Fruit fly (Drosophila melanogaster) whole organism, embryonic: ENCODE data around the gene Arp8.

Source experiments
- ATbp ChIP-seq: fragments of 200-800 bp; sonication (Bioruptor generic); optimal IDR thresholded peaks from 2 replicates; lab custom pipeline; 2017; ENCODE audit warnings: missing biosample characterization, mild to moderate bottlenecking, missing genetic modification characterization, missing genetic modification reagents
- B-H1 ChIP-seq: fragments of 200-800 bp; sonication (Bioruptor generic); IDR thresholded peaks from 3 replicates; pipeline ENCODE4 v1.3.6; 2022; ENCODE audit warnings: missing biosample characterization, missing genetic modification characterization
- CG1024 ChIP-seq: fragments of 200-800 bp; sonication (Bioruptor generic); IDR thresholded peaks from 2 replicates; pipeline ENCODE4 v1.3.6; 2022; ENCODE audit warnings: missing biosample characterization, missing genetic modification characterization
- CG10654 ChIP-seq: fragments of 200-800 bp; sonication (Bioruptor generic); optimal IDR thresholded peaks from 2 replicates; lab custom pipeline; 2016; ENCODE audit warnings: missing biosample characterization, missing genetic modification characterization
- CG10959 ChIP-seq: fragments of 200-800 bp; sonication (Bioruptor generic); IDR thresholded peaks from 2 replicates; pipeline ENCODE4 v1.3.6; 2022; ENCODE audit warnings: missing biosample characterization, missing genetic modification characterization
- CG11723 ChIP-seq: fragments of 200-800 bp; sonication (Bioruptor generic); optimal IDR thresholded peaks from 2 replicates; lab custom pipeline; 2017; ENCODE audit warnings: missing biosample characterization, mild to moderate bottlenecking, missing genetic modification characterization
- CG12236 ChIP-seq: fragments of 200-800 bp; sonication (Bioruptor generic); optimal IDR thresholded peaks from 2 replicates; lab custom pipeline; 2016; ENCODE audit warnings: missing biosample characterization, missing genetic modification characterization
- CG13123 ChIP-seq: fragments of 200-800 bp; sonication (Bioruptor generic); optimal IDR thresholded peaks from 2 replicates; lab custom pipeline; 2016; ENCODE audit warnings: missing biosample characterization, missing genetic modification characterization
- CG14014 ChIP-seq: fragments of 200-800 bp; sonication (Bioruptor generic); IDR thresholded peaks from 2 replicates; pipeline ENCODE4 v1.3.6; 2022; ENCODE audit warnings: missing biosample characterization, missing genetic modification characterization
- CG14050 ChIP-seq: fragments of 200-800 bp; sonication (Bioruptor generic); IDR thresholded peaks from 3 replicates; pipeline ENCODE4 v1.3.6; 2022; ENCODE audit warnings: missing biosample characterization, missing genetic modification characterization
- CG15696 ChIP-seq: fragments of 200-800 bp; sonication (Bioruptor generic); optimal IDR thresholded peaks from 2 replicates; lab custom pipeline; 2019; ENCODE audit warnings: missing biosample characterization, mild to moderate bottlenecking, missing genetic modification characterization, moderate library complexity
- CG1832 ChIP-seq: fragments of 200-800 bp; sonication (Bioruptor generic); optimal IDR thresholded peaks from 2 replicates; lab custom pipeline; 2017; ENCODE audit warnings: missing biosample characterization, mild to moderate bottlenecking, missing genetic modification characterization, inconsistent platforms
- CG34422 ChIP-seq: fragments of 200-800 bp; sonication (Bioruptor generic); IDR thresholded peaks from 3 replicates; pipeline ENCODE4 v1.3.6; 2022; ENCODE audit warnings: missing biosample characterization, missing genetic modification characterization
- CG4854 ChIP-seq: fragments of 200-800 bp; sonication (Bioruptor generic); optimal IDR thresholded peaks from 2 replicates; lab custom pipeline; 2016; ENCODE audit warnings: missing biosample characterization, missing genetic modification characterization, inconsistent platforms
- CG5245 ChIP-seq: fragments of 200-800 bp; sonication (Bioruptor generic); optimal IDR thresholded peaks from 3 replicates; lab custom pipeline; 2016; ENCODE audit warnings: missing biosample characterization, missing genetic modification characterization
- CG8359 ChIP-seq: fragments of 200-800 bp; sonication (Bioruptor generic); optimal IDR thresholded peaks from 2 replicates; lab custom pipeline; 2017; ENCODE audit warnings: missing biosample characterization, mild to moderate bottlenecking, missing genetic modification characterization, borderline replicate concordance
- Dad ChIP-seq: fragments of 200-800 bp; sonication (Bioruptor generic); optimal IDR thresholded peaks from 3 replicates; lab custom pipeline; 2016; ENCODE audit warnings: missing biosample characterization, missing genetic modification characterization
- Deaf1 ChIP-seq: fragments of 200-800 bp; optimal IDR thresholded peaks from 3 replicates; lab custom pipeline; 2019; ENCODE audit warnings: missing biosample characterization, mild to moderate bottlenecking, missing genetic modification characterization, moderate library complexity
- Drgx ChIP-seq: fragments of 200-800 bp; sonication (Bioruptor generic); IDR thresholded peaks from 2 replicates; pipeline ENCODE4 v1.3.6; 2022; ENCODE audit warnings: missing biosample characterization, missing genetic modification characterization
- Lpt ChIP-seq: fragments of >200 bp; optimal IDR thresholded peaks from 2 replicates; lab custom pipeline; 2018; ENCODE audit warnings: missing biosample characterization, missing genetic modification characterization
- Mes4 ChIP-seq: fragments of 200-800 bp; sonication (Bioruptor generic); optimal IDR thresholded peaks from 2 replicates; lab custom pipeline; 2016; ENCODE audit warnings: missing biosample characterization, missing genetic modification characterization
- NC2α ChIP-seq: fragments of 200-800 bp; sonication (Bioruptor generic); optimal IDR thresholded peaks from 2 replicates; lab custom pipeline; 2016; ENCODE audit warnings: missing biosample characterization, missing genetic modification characterization
- Sry-β ChIP-seq: fragments of 200-800 bp; sonication (Bioruptor generic); optimal IDR thresholded peaks from 2 replicates; lab custom pipeline; 2018; ENCODE audit warnings: missing biosample characterization, mild to moderate bottlenecking, missing genetic modification characterization, moderate library complexity
- Trl ChIP-seq, 3 experiments: fragments of >200 bp in 2 of 3; fragments of 200-800 bp in 1 of 3; sonication (Bioruptor generic) in 1 of 3; optimal IDR thresholded peaks; 2 replicates in 1 of 3; 3 replicates in 2 of 3; lab custom pipeline; 2016 to 2017; ENCODE audit warnings: missing biosample characterization in 1 of 3, missing genetic modification characterization in 1 of 3
- ap ChIP-seq: fragments of 200-800 bp; sonication (Bioruptor generic); IDR thresholded peaks from 2 replicates; pipeline ENCODE4 v1.3.6; 2022; ENCODE audit warnings: missing biosample characterization, missing genetic modification characterization
- bbx ChIP-seq: fragments of 200-800 bp; sonication (Bioruptor generic); IDR thresholded peaks from 2 replicates; pipeline ENCODE4 v1.3.6; 2022; ENCODE audit warnings: missing biosample characterization, missing genetic modification characterization; ENCODE audit not compliant: partially characterized antibody
- chinmo ChIP-seq: fragments of 200-800 bp; sonication (Bioruptor generic); IDR thresholded peaks from 4 replicates; pipeline ENCODE4 v1.3.6; 2022; ENCODE audit warnings: missing biosample characterization, missing genetic modification characterization; ENCODE audit not compliant: partially characterized antibody
- fru ChIP-seq: fragments of >200 bp; optimal IDR thresholded peaks from 2 replicates; lab custom pipeline; 2017
- gfzf ChIP-seq: fragments of 200-800 bp; sonication (Bioruptor generic); optimal IDR thresholded peaks from 2 replicates; lab custom pipeline; 2016; ENCODE audit warnings: missing biosample characterization, mild to moderate bottlenecking, missing genetic modification characterization, moderate library complexity
- her ChIP-seq: fragments of 200-800 bp; sonication (Bioruptor generic); optimal IDR thresholded peaks from 2 replicates; lab custom pipeline; 2016; ENCODE audit warnings: missing biosample characterization, missing genetic modification characterization
- jing ChIP-seq: fragments of 200-800 bp; sonication (Bioruptor generic); optimal IDR thresholded peaks from 2 replicates; lab custom pipeline; 2018; ENCODE audit warnings: missing biosample characterization, mild to moderate bottlenecking, missing genetic modification characterization
- nau ChIP-seq: fragments of 200-800 bp; sonication (Bioruptor generic); optimal IDR thresholded peaks from 3 replicates; lab custom pipeline; 2017; ENCODE audit warnings: missing biosample characterization, mild to moderate bottlenecking, missing genetic modification characterization, missing genetic modification reagents
- oc ChIP-seq: fragments of 200-800 bp; sonication (Bioruptor generic); optimal IDR thresholded peaks from 2 replicates; lab custom pipeline; 2018; ENCODE audit warnings: missing biosample characterization, mild to moderate bottlenecking, missing genetic modification characterization, moderate library complexity
- ranshi ChIP-seq: fragments of 200-800 bp; sonication (Bioruptor generic); IDR thresholded peaks from 2 replicates; pipeline ENCODE4 v1.3.6; 2022; ENCODE audit warnings: missing biosample characterization, missing genetic modification characterization
- salm ChIP-seq: fragments of 200-800 bp; sonication (Bioruptor generic); optimal IDR thresholded peaks from 2 replicates; lab custom pipeline; 2018; ENCODE audit warnings: missing biosample characterization, mild to moderate bottlenecking, missing genetic modification characterization
- sob ChIP-seq: fragments of 200-800 bp; sonication (Bioruptor generic); IDR thresholded peaks from 2 replicates; pipeline ENCODE4 v1.3.6; 2022; ENCODE audit warnings: missing biosample characterization, missing genetic modification characterization
- vfl ChIP-seq: fragments of 200-800 bp; sonication (Bioruptor generic); optimal IDR thresholded peaks from 2 replicates; lab custom pipeline; 2016; ENCODE audit warnings: missing biosample characterization, missing genetic modification characterization
- vvl ChIP-seq: fragments of 200-800 bp; sonication (Bioruptor generic); IDR thresholded peaks from 2 replicates; pipeline ENCODE4 v1.3.6; 2022; ENCODE audit warnings: missing biosample characterization, missing genetic modification characterization
- wor ChIP-seq: fragments of 200-800 bp; sonication (Bioruptor generic); IDR thresholded peaks from 2 replicates; pipeline ENCODE4 v1.3.6; 2022; ENCODE audit warnings: missing biosample characterization, missing genetic modification characterization
- zfh1 ChIP-seq: fragments of 200-800 bp; sonication (Bioruptor generic); IDR thresholded peaks from 3 replicates; pipeline ENCODE4 v1.3.6; 2022; ENCODE audit warnings: missing biosample characterization, missing genetic modification characterization

Arp8 gene

dm6 chrX:17833986-17834385 is 26.6 kb downstream of the Arp8 start (continued):
- TF ChIP-seq CG4854 (GFP tag; lab: Kevin White, UChicago) (no peak), CG15696 (tag; lab: Kevin White, UChicago) (no peak), CG8359 (GFP tag; lab: Kevin White, UChicago) (no peak), CG1832 (GFP tag; lab: Kevin White, UChicago) (peak; percentile 14), wor (GFP tag; lab: Robert Waterston, UW) (no peak), CG11723 (no peak), vvl (GFP tag; lab: Robert Waterston, UW) (peak; percentile 13; the same call in 1 of the 2 replicates), Trl (optimal IDR thresholded peaks at IDR 0.05; lab: Kevin White, UChicago) (peak; percentile 48 to 59), Trl (GFP tag; optimal IDR thresholded peaks at IDR 0.05; lab: Kevin White, UChicago) (no peak), Mes4 (GFP tag; lab: Kevin White, UChicago) (no peak), ranshi (GFP tag; lab: Robert Waterston, UW) (no peak), Lpt (no peak), B-H1 (GFP tag; lab: Robert Waterston, UW) (no peak), sob (GFP tag; lab: Robert Waterston, UW) (no peak), CG13123 (GFP tag; lab: Kevin White, UChicago) (no peak), CG5245 (GFP tag; lab: Kevin White, UChicago) (no peak), Dad (GFP tag; lab: Kevin White, UChicago) (no peak), bbx (GFP tag; lab: Robert Waterston, UW) (0 out of 2 replicates have a peak, but pooled peaks have one; percentile 21), fru (no peak), vfl (GFP tag; lab: Kevin White, UChicago) (no peak), CG12236 (no peak), gfzf (GFP tag; lab: Kevin White, UChicago) (no peak), CG1024 (no peak), zfh1 (GFP tag; lab: Robert Waterston, UW) (no peak), ap (GFP tag; lab: Robert Waterston, UW) (no peak), Sry-β (GFP tag; lab: Kevin White, UChicago) (no peak), salm (tag; lab: Kevin White, UChicago) (no peak), CG14050 (GFP tag; lab: Robert Waterston, UW) (no peak), Deaf1 (tag; lab: Kevin White, UChicago) (peak; percentile 9), Drgx (GFP tag; lab: Robert Waterston, UW) (no peak), CG10959 (GFP tag; lab: Robert Waterston, UW) (no peak), CG34422 (no peak), CG14014 (GFP tag; lab: Robert Waterston, UW) (no peak), jing (GFP tag; lab: Kevin White, UChicago) (no peak), chinmo (peak; percentile 67; the same call in 1 of the 4 replicates), nau (GFP tag; lab: Kevin White, UChicago) (no peak), NC2α (GFP tag; lab: Kevin White, UChicago) (no peak), ATbp (GFP tag; lab: Kevin White, UChicago) (no peak), her (GFP tag; lab: Kevin White, UChicago) (no peak), oc (tag; lab: Kevin White, UChicago) (no peak), CG10654 (GFP tag; lab: Kevin White, UChicago) (no peak)
